Worm (Caenorhabditis elegans) whole organism, L2 larva: Measurements from ENCODE around the gene F49H12.2.
A peak's percentile ranks its signal among the peaks of the same experiment; 100 is the strongest.

Source experiments
- C34F6.9 ChIP-seq: fragments of 150-350 bp; optimal IDR thresholded peaks from 2 replicates; lab custom pipeline; 2014; ENCODE audit warnings: missing biosample characterization, missing genetic modification characterization
- F13H6.1 ChIP-seq: sonication (generic microtip); optimal IDR thresholded peaks from 2 replicates; lab custom pipeline; 2016; ENCODE audit warnings: missing genetic modification characterization, missing compliant biosample characterization
- R02D3.7 ChIP-seq: fragments of 150-350 bp; optimal IDR thresholded peaks from 2 replicates; lab custom pipeline; 2014; ENCODE audit warnings: missing biosample characterization, missing genetic modification characterization
- Y55F3AM.14 ChIP-seq: fragments of 200-800 bp; sonication (Bioruptor generic); optimal IDR thresholded peaks from 2 replicates; lab custom pipeline; 2018; ENCODE audit warnings: mild to moderate bottlenecking, missing genetic modification characterization, missing compliant biosample characterization
- ZK546.5 ChIP-seq: sonication (generic microtip); optimal IDR thresholded peaks from 2 replicates; lab custom pipeline; 2017; ENCODE audit warnings: missing biosample characterization, missing genetic modification characterization
- alr-1 ChIP-seq: fragments of 150-350 bp; optimal IDR thresholded peaks from 2 replicates; lab custom pipeline; 2014; ENCODE audit warnings: missing biosample characterization, missing genetic modification characterization
- ama-1 ChIP-seq: fragments of 150-350 bp; optimal IDR thresholded peaks from 2 replicates; lab custom pipeline; 2018; ENCODE audit warnings: inconsistent platforms
- blmp-1 ChIP-seq: sonication (generic microtip); optimal IDR thresholded peaks from 2 replicates; lab custom pipeline; 2017; ENCODE audit warnings: missing genetic modification characterization, mild to moderate bottlenecking, missing compliant biosample characterization, antibody characterized with exemption, moderate library complexity; ENCODE audit not compliant: insufficient read depth
- ceh-16 ChIP-seq: fragments of 150-350 bp; optimal IDR thresholded peaks from 2 replicates; lab custom pipeline; 2014; ENCODE audit warnings: missing biosample characterization, missing genetic modification characterization
- dmd-4 ChIP-seq: sonication (generic microtip); optimal IDR thresholded peaks from 2 replicates; lab custom pipeline; 2017; ENCODE audit warnings: missing biosample characterization, missing genetic modification characterization
- egl-27 ChIP-seq: sonication (generic microtip); optimal IDR thresholded peaks from 3 replicates; lab custom pipeline; 2017; ENCODE audit warnings: missing biosample characterization, missing genetic modification reagents, missing genetic modification characterization
- elt-1 ChIP-seq: fragments of 150-350 bp; optimal IDR thresholded peaks from 2 replicates; lab custom pipeline; 2014; ENCODE audit warnings: missing biosample characterization, missing genetic modification characterization
- elt-3 ChIP-seq: sonication (generic microtip); optimal IDR thresholded peaks from 2 replicates; lab custom pipeline; 2017; ENCODE audit warnings: missing biosample characterization, missing genetic modification characterization
- gmeb-1 ChIP-seq: fragments of 150-350 bp; optimal IDR thresholded peaks from 2 replicates; lab custom pipeline; 2014; ENCODE audit warnings: missing biosample characterization, missing genetic modification characterization
- lin-11 ChIP-seq: fragments of 150-350 bp; sonication (generic microtip); optimal IDR thresholded peaks from 2 replicates; lab custom pipeline; 2014; ENCODE audit warnings: missing biosample characterization, missing genetic modification characterization, inconsistent platforms, mixed read lengths
- lin-13 ChIP-seq: fragments of 150-350 bp; optimal IDR thresholded peaks from 2 replicates; lab custom pipeline; 2014; ENCODE audit warnings: missing biosample characterization, missing genetic modification reagents, missing genetic modification characterization
- lin-39 ChIP-seq: fragments of 150-350 bp; optimal IDR thresholded peaks from 2 replicates; lab custom pipeline; 2014; ENCODE audit warnings: missing biosample characterization, missing genetic modification reagents, missing genetic modification characterization
- lsy-2 ChIP-seq, 2 experiments: fragments of 150-350 bp in 1 of 2; sonication (generic microtip) in 1 of 2; optimal IDR thresholded peaks; 2 replicates each; lab custom pipeline; 2014 to 2017; ENCODE audit warnings: missing biosample characterization in 2 of 2, missing genetic modification characterization in 2 of 2
- mab-5 ChIP-seq: fragments of 150-350 bp; optimal IDR thresholded peaks from 2 replicates; lab custom pipeline; 2014; ENCODE audit warnings: missing biosample characterization, missing genetic modification characterization
- mdl-1 ChIP-seq, 2 experiments: fragments of 150-350 bp in 1 of 2; sonication (generic microtip) in 1 of 2; optimal IDR thresholded peaks; 2 replicates each; lab custom pipeline; 2017; ENCODE audit warnings: missing biosample characterization in 2 of 2, missing genetic modification characterization in 2 of 2
- nhr-10 ChIP-seq: sonication (generic microtip); optimal IDR thresholded peaks from 2 replicates; lab custom pipeline; 2017; ENCODE audit warnings: missing biosample characterization, missing genetic modification characterization
- nhr-11 ChIP-seq: fragments of 150-350 bp; optimal IDR thresholded peaks from 2 replicates; lab custom pipeline; 2014; ENCODE audit warnings: missing biosample characterization, missing genetic modification characterization
- nhr-12 ChIP-seq: fragments of 150-350 bp; optimal IDR thresholded peaks from 2 replicates; lab custom pipeline; 2014; ENCODE audit warnings: missing biosample characterization, missing genetic modification characterization
- nhr-129 ChIP-seq: fragments of 150-350 bp; optimal IDR thresholded peaks from 2 replicates; lab custom pipeline; 2014; ENCODE audit warnings: missing biosample characterization, missing genetic modification characterization
- nhr-21 ChIP-seq: fragments of 150-350 bp; optimal IDR thresholded peaks from 2 replicates; lab custom pipeline; 2014; ENCODE audit warnings: missing biosample characterization, missing genetic modification characterization
- nhr-23 ChIP-seq: fragments of 150-350 bp; optimal IDR thresholded peaks from 2 replicates; lab custom pipeline; 2014; ENCODE audit warnings: missing biosample characterization, missing genetic modification reagents, missing genetic modification characterization
- nhr-25 ChIP-seq: fragments of 150-350 bp; sonication (generic microtip); optimal IDR thresholded peaks from 3 replicates; lab custom pipeline; 2014; ENCODE audit warnings: missing biosample characterization, missing genetic modification characterization
- nhr-6 ChIP-seq: fragments of 150-350 bp; optimal IDR thresholded peaks from 2 replicates; lab custom pipeline; 2014; ENCODE audit warnings: missing biosample characterization, missing genetic modification characterization
- nhr-77 ChIP-seq: fragments of 150-350 bp; optimal IDR thresholded peaks from 2 replicates; lab custom pipeline; 2014; ENCODE audit warnings: missing biosample characterization, missing genetic modification characterization
- peb-1 ChIP-seq: fragments of 150-350 bp; optimal IDR thresholded peaks from 2 replicates; lab custom pipeline; 2014; ENCODE audit warnings: missing biosample characterization, missing genetic modification characterization
- sem-4 ChIP-seq: fragments of 150-350 bp; optimal IDR thresholded peaks from 2 replicates; lab custom pipeline; 2014; ENCODE audit warnings: missing biosample characterization, missing genetic modification reagents, missing genetic modification characterization
- skn-1 ChIP-seq: sonication (generic microtip); optimal IDR thresholded peaks from 2 replicates; lab custom pipeline; 2017; ENCODE audit warnings: missing biosample characterization, missing genetic modification characterization
- sma-3 ChIP-seq: sonication (generic microtip); optimal IDR thresholded peaks from 2 replicates; lab custom pipeline; 2016; ENCODE audit warnings: missing genetic modification reagents, missing genetic modification characterization, missing compliant biosample characterization
- snpc-4 ChIP-seq: fragments of 150-350 bp; optimal IDR thresholded peaks from 2 replicates; lab custom pipeline; 2014; ENCODE audit warnings: missing biosample characterization, missing genetic modification characterization
- unc-39 ChIP-seq: fragments of 150-350 bp; optimal IDR thresholded peaks from 2 replicates; lab custom pipeline; 2014; ENCODE audit warnings: missing biosample characterization, missing genetic modification characterization
- unc-55 ChIP-seq: fragments of 150-350 bp; sonication (generic microtip); optimal IDR thresholded peaks from 3 replicates; lab custom pipeline; 2014; ENCODE audit warnings: missing biosample characterization, missing genetic modification reagents, missing genetic modification characterization
- ztf-1 ChIP-seq: fragments of 200-800 bp; sonication (Bioruptor generic); conservative IDR thresholded peaks from 2 replicates; pipeline ENCODE4 v1.3.6; 2022; ENCODE audit warnings: missing genetic modification characterization, missing compliant biosample characterization
- ztf-4 ChIP-seq: fragments of 150-350 bp; optimal IDR thresholded peaks from 2 replicates; lab custom pipeline; 2014; ENCODE audit warnings: missing biosample characterization, missing genetic modification characterization

The F49H12.2 gene

DNA sequence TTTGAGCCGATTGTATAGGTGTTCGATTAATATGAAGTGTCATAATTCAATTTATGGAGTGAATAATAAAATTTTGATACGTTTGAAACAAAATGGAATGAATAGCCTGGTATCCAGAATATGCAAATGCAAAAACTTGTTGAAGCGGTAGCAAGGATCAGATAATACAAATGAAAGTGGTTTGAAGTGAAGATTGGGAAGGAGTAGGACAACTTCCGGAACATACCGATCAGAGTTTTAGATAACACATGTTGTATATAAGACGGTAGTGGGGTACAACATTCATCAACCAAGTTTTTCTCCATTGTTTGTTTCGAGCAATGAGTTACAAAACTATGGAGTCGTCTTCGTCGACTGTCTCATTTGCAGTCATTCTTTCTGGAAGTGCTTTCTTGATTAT, 8.1 kb downstream of the F49H12.2 start, which contains the start of gene col-164:
Gene col-164, plus strand, starts transcription at position 301 of the 400 bp plus-strand sequence.
- TF ChIP-seq nhr-12 (tag; lab: Kevin White, UChicago): no peak
- TF ChIP-seq lin-39 (tag; lab: Kevin White, UChicago): no peak
- TF ChIP-seq ceh-16 (tag; lab: Kevin White, UChicago): no peak
- TF ChIP-seq nhr-21 (tag; lab: Kevin White, UChicago): no peak

DNA sequence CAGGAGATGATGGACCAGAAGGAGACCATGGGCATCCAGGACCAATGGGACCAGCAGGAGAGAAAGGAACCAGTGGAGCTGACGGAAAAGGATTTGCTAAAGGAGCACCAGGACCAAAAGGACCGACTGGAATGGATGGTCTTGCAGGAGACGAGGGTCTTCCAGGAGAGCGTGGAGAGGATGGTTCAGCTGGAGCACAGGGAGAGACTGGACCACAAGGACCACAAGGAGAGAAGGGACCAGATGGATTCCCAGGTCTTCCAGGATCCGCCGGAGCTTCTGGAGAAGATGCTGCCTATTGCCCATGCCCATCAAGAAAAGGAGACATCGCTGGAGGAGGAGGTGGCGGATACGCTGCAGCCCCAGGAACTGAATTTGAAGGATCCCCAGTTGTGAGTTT, 9.0 kb downstream of the F49H12.2 start:
- TF ChIP-seq C34F6.9 (no peak), lin-13 (no peak), R02D3.7 (tag; lab: Kevin White, UChicago) (no peak), skn-1 (no peak), elt-1 (no peak), alr-1 (tag; lab: Kevin White, UChicago) (no peak), nhr-77 (tag; lab: Kevin White, UChicago) (no peak), nhr-21 (tag; lab: Kevin White, UChicago) (no peak), sem-4 (tag; lab: Kevin White, UChicago) (no peak), elt-3 (tag; lab: Kevin White, UChicago) (no peak), ama-1 (lab: Kevin White, UChicago) (no peak), nhr-129 (tag; lab: Kevin White, UChicago) (no peak), egl-27 (no peak), mdl-1 (tag; optimal IDR thresholded peaks at IDR 0.05; lab: Kevin White, UChicago) (no peak), nhr-23 (tag; lab: Kevin White, UChicago) (no peak), F13H6.1 (tag; lab: Kevin White, UChicago) (no peak), ztf-1 (GFP tag; lab: Robert Waterston, UW) (no peak)

ce11 chrX:2096804-2097203, 11.7 kb downstream of the F49H12.2 start, which contains the start of gene T21D9.2:
TSS of gene T21D9.2 (minus strand) at chrX:2096904.
- no peak for TF ChIP-seq snpc-4
- TF ChIP-seq nhr-25 (tag; lab: Kevin White, UChicago): no peak
- no peak for TF ChIP-seq ceh-16 (tag; lab: Kevin White, UChicago)
- no peak for TF ChIP-seq elt-3 (tag; lab: Kevin White, UChicago)
- no peak for TF ChIP-seq lin-39 (tag; lab: Kevin White, UChicago)
- TF ChIP-seq dmd-4 (tag; lab: Kevin White, UChicago): no peak
- TF ChIP-seq nhr-77 (tag; lab: Kevin White, UChicago): no peak
- no peak for TF ChIP-seq lsy-2 (tag; optimal IDR thresholded peaks at IDR 0.05; lab: Kevin White, UChicago)
- TF ChIP-seq nhr-6 (tag; lab: Kevin White, UChicago): no peak
- TF ChIP-seq mdl-1 (tag; optimal IDR thresholded peaks at IDR 0.05; lab: Kevin White, UChicago): no peak
- TF ChIP-seq Y55F3AM.14: no peak
- no peak for TF ChIP-seq sma-3 (GFP tag; lab: Kevin White, UChicago)
- TF ChIP-seq F13H6.1 (tag; lab: Kevin White, UChicago): no peak
- no peak for TF ChIP-seq unc-39 (tag; lab: Kevin White, UChicago)
- TF ChIP-seq nhr-10: no peak
- no peak for TF ChIP-seq peb-1

DNA sequence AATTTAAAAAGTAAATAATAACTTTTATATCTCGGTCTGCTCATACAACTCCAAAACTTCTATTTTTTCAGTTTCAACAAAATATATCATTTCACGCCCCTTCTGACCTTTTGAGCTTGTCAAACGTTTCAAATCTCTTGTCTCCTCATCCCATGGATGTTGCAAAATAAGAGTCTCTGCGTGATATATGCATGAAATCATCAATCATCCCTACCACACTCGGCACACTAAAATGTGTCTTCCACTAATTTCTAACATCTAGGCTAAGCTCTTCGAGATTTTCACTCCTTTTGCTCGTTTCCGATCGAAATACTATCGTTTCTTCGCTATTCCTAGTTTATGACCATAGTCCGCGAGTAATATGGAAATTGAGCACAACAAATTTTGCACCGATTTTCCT, 13.9 kb downstream of the F49H12.2 start:
- TF ChIP-seq mab-5 (tag; lab: Kevin White, UChicago) (peak; percentile 57), unc-55 (peak; percentile 13), lin-39 (tag; lab: Kevin White, UChicago) (no peak)

- TF ChIP-seq lin-11 (tag; lab: Kevin White, UChicago): no peak
- TF ChIP-seq nhr-11 (tag; lab: Kevin White, UChicago): no peak
- TF ChIP-seq ceh-16 (tag; lab: Kevin White, UChicago): no peak
- no peak for TF ChIP-seq lin-13
- no peak for TF ChIP-seq blmp-1 (tag; lab: Kevin White, UChicago)
- no peak for TF ChIP-seq ztf-4 (tag; lab: Kevin White, UChicago)
- no peak for TF ChIP-seq ZK546.5
- no peak for TF ChIP-seq gmeb-1 (tag; lab: Kevin White, UChicago)
These were observed 20.2 kb downstream of the F49H12.2 start, which contains the start of gene F53B1.3 for ce11 chrX:2105310-2105709. TSS of gene F53B1.3 (plus strand) at chrX:2105610.
